Fruit fly (Drosophila melanogaster): ENCODE data around the gene CG14377.

Gene CG14377

dm6 chr3R:13433623-13434022 lies 36.0 kb downstream of the CG14377 start (continued):
- no peak for TF ChIP-seq sisA (GFP tag; IDR thresholded peaks at IDR 0.05)
- peak; percentile 73 for TF ChIP-seq Bteb2 (GFP tag; optimal IDR thresholded peaks at IDR 0.05)
- peak; percentile 83 for TF ChIP-seq Hmr (GFP tag; optimal IDR thresholded peaks at IDR 0.05)
- no peak for TF ChIP-seq Bgb (GFP tag; IDR thresholded peaks at IDR 0.05; ENCODE audit: partially characterized antibody)
- TF ChIP-seq Hr3 (GFP tag; optimal IDR thresholded peaks at IDR 0.05): peak; percentile 66
- no peak for TF ChIP-seq Dad (GFP tag; optimal IDR thresholded peaks at IDR 0.05)
- TF ChIP-seq CG30403 (GFP tag; optimal IDR thresholded peaks at IDR 0.05): peak; percentile 82
- TF ChIP-seq slou (GFP tag; optimal IDR thresholded peaks at IDR 0.05): peak; percentile 13
- TF ChIP-seq CG15073 (GFP tag; optimal IDR thresholded peaks at IDR 0.05): no peak
- peak; percentile 23 for TF ChIP-seq CG18764 (GFP tag; optimal IDR thresholded peaks at IDR 0.05)
- TF ChIP-seq Jarid2 (GFP tag; optimal IDR thresholded peaks at IDR 0.05): peak; percentile 2
- peak; percentile 68; the same call in 1 of the 2 replicates for TF ChIP-seq chm (GFP tag; IDR thresholded peaks at IDR 0.05)
- TF ChIP-seq CG8281 (tag; optimal IDR thresholded peaks at IDR 0.05): peak; percentile 60
- TF ChIP-seq CG6791 (GFP tag; IDR thresholded peaks at IDR 0.05; ENCODE audit: partially characterized antibody): no peak
- peak; percentile 75 for TF ChIP-seq CG18011 (GFP tag; optimal IDR thresholded peaks at IDR 0.05)
- TF ChIP-seq stwl (tag; optimal IDR thresholded peaks at IDR 0.05): no peak
- no peak for TF ChIP-seq eyg (GFP tag; optimal IDR thresholded peaks at IDR 0.05)
- no peak for TF ChIP-seq Sry-β (GFP tag; optimal IDR thresholded peaks at IDR 0.05)
- peak; percentile 26 for TF ChIP-seq bab2 (GFP tag; optimal IDR thresholded peaks at IDR 0.05)
- peak; percentile 87 for TF ChIP-seq oc (tag; optimal IDR thresholded peaks at IDR 0.05)
- peak; percentile 87 for TF ChIP-seq CG12659 (GFP tag; optimal IDR thresholded peaks at IDR 0.05)
- TF ChIP-seq mam (GFP tag; optimal IDR thresholded peaks at IDR 0.05): peak; percentile 50
- peak; percentile 81 for TF ChIP-seq org-1 (GFP tag; optimal IDR thresholded peaks at IDR 0.05)
- peak; percentile 74 for TF ChIP-seq trem (tag; optimal IDR thresholded peaks at IDR 0.05)
- TF ChIP-seq CG9932 (GFP tag; IDR thresholded peaks at IDR 0.05): peak; percentile 53
- TF ChIP-seq az2 (GFP tag; optimal IDR thresholded peaks at IDR 0.05): peak; percentile 84
- TF ChIP-seq CG7839 (tag; optimal IDR thresholded peaks at IDR 0.05): peak; percentile 71
- TF ChIP-seq wor (GFP tag; IDR thresholded peaks at IDR 0.05): peak; percentile 55
- no peak for TF ChIP-seq knrl (GFP tag; IDR thresholded peaks at IDR 0.05; ENCODE audit: partially characterized antibody)
- TF ChIP-seq CG11560 (tag; IDR thresholded peaks at IDR 0.05): no peak
- peak; percentile 62 for TF ChIP-seq B-H1 (GFP tag; IDR thresholded peaks at IDR 0.05)
- peak; percentile 65 for TF ChIP-seq CG16815 (GFP tag; optimal IDR thresholded peaks at IDR 0.05)
- TF ChIP-seq MESR4 (GFP tag; optimal IDR thresholded peaks at IDR 0.05): peak; percentile 19
- TF ChIP-seq exex (tag; optimal IDR thresholded peaks at IDR 0.05): peak; percentile 22
- TF ChIP-seq cwo (GFP tag; optimal IDR thresholded peaks at IDR 0.05): peak; percentile 44
- TF ChIP-seq Deaf1 (tag; optimal IDR thresholded peaks at IDR 0.05): peak; percentile 39
- TF ChIP-seq pb (GFP tag; optimal IDR thresholded peaks at IDR 0.05): no peak
- TF ChIP-seq CG9817 (tag; optimal IDR thresholded peaks at IDR 0.05): peak; percentile 76
- TF ChIP-seq CG3407 (GFP tag; optimal IDR thresholded peaks at IDR 0.05): peak; percentile 69
- TF ChIP-seq pho (GFP tag; optimal IDR thresholded peaks at IDR 0.05): peak; percentile 57
- TF ChIP-seq gcm (GFP tag; optimal IDR thresholded peaks at IDR 0.05): peak; percentile 89
- TF ChIP-seq CG10959 (GFP tag; IDR thresholded peaks at IDR 0.05): no peak
- peak; percentile 44 for TF ChIP-seq Side (GFP tag; optimal IDR thresholded peaks at IDR 0.05)
- TF ChIP-seq vnd (GFP tag; IDR thresholded peaks at IDR 0.05; ENCODE audit: partially characterized antibody): no peak
- TF ChIP-seq seq (GFP tag; IDR thresholded peaks at IDR 0.05): peak; percentile 86
- TF ChIP-seq ab (GFP tag; optimal IDR thresholded peaks at IDR 0.05): no peak
- TF ChIP-seq nom (GFP tag; optimal IDR thresholded peaks at IDR 0.05): peak; percentile 54
- TF ChIP-seq Kr (GFP tag; optimal IDR thresholded peaks at IDR 0.05): no peak
- peak; percentile 67 for TF ChIP-seq grn (GFP tag; optimal IDR thresholded peaks at IDR 0.05)
- TF ChIP-seq CG10267 (tag; optimal IDR thresholded peaks at IDR 0.05): peak; percentile 75
- peak; percentile 55 for TF ChIP-seq CG1233 (GFP tag; optimal IDR thresholded peaks at IDR 0.05)
